Worm (Caenorhabditis elegans) whole organism, L3 larva: Measurements from ENCODE around the gene K12B6.11.

Source experiments
- R02D3.7 ChIP-seq: fragments of 150-350 bp; optimal IDR thresholded peaks from 2 replicates; lab custom pipeline; 2014; ENCODE audit warnings: missing biosample characterization, missing genetic modification characterization
- ZK546.5 ChIP-seq: sonication (generic microtip); optimal IDR thresholded peaks from 2 replicates; lab custom pipeline; 2017; ENCODE audit warnings: missing biosample characterization, missing genetic modification characterization
- aly-2 ChIP-seq: fragments of 150-350 bp; optimal IDR thresholded peaks from 2 replicates; lab custom pipeline; 2014; ENCODE audit warnings: missing biosample characterization, missing genetic modification characterization
- ama-1 ChIP-seq: fragments of 150-350 bp; optimal IDR thresholded peaks from 2 replicates; lab custom pipeline; 2018
- ceh-16 ChIP-seq: sonication (generic microtip); optimal IDR thresholded peaks from 2 replicates; lab custom pipeline; 2017; ENCODE audit warnings: missing biosample characterization, missing genetic modification characterization
- ceh-28 ChIP-seq: fragments of 150-350 bp; optimal IDR thresholded peaks from 2 replicates; lab custom pipeline; 2014; ENCODE audit warnings: missing biosample characterization, missing genetic modification reagents, missing genetic modification characterization
- ceh-82 ChIP-seq: fragments of 150-350 bp; optimal IDR thresholded peaks from 2 replicates; lab custom pipeline; 2014; ENCODE audit warnings: missing biosample characterization, missing genetic modification characterization
- ceh-9 ChIP-seq: sonication (generic microtip); optimal IDR thresholded peaks from 2 replicates; lab custom pipeline; 2018; ENCODE audit warnings: missing biosample characterization, missing genetic modification characterization
- daf-12 ChIP-seq: fragments of 150-350 bp; optimal IDR thresholded peaks from 2 replicates; lab custom pipeline; 2014; ENCODE audit warnings: missing biosample characterization, missing genetic modification reagents, missing genetic modification characterization
- egl-27 ChIP-seq: sonication (generic microtip); optimal IDR thresholded peaks from 4 replicates; lab custom pipeline; 2017; ENCODE audit warnings: missing biosample characterization, missing genetic modification reagents, missing genetic modification characterization
- egl-5 ChIP-seq: fragments of 150-350 bp; optimal IDR thresholded peaks from 2 replicates; lab custom pipeline; 2017; ENCODE audit warnings: missing biosample characterization, missing genetic modification reagents, missing genetic modification characterization, inconsistent platforms
- elt-1 ChIP-seq: fragments of 150-350 bp; optimal IDR thresholded peaks from 2 replicates; lab custom pipeline; 2014; ENCODE audit warnings: missing biosample characterization, missing genetic modification characterization
- elt-2 ChIP-seq: sonication (generic microtip); optimal IDR thresholded peaks from 2 replicates; lab custom pipeline; 2016; ENCODE audit warnings: missing genetic modification reagents, mild to moderate bottlenecking, missing genetic modification characterization, missing compliant biosample characterization
- elt-3 ChIP-seq, 3 experiments: fragments of 150-350 bp in 1 of 3; sonication (generic microtip) in 2 of 3; optimal IDR thresholded peaks; 2 replicates in 2 of 3; 4 replicates in 1 of 3; lab custom pipeline; 2014 to 2017; ENCODE audit warnings: missing biosample characterization in 3 of 3, missing genetic modification characterization in 3 of 3
- eor-1 ChIP-seq, 2 experiments: fragments of 150-350 bp; optimal IDR thresholded peaks; 2 replicates each; lab custom pipeline; 2014 to 2018; ENCODE audit warnings: missing biosample characterization in 2 of 2, missing genetic modification characterization in 2 of 2
- fkh-10 ChIP-seq: sonication (generic microtip); optimal IDR thresholded peaks from 2 replicates; lab custom pipeline; 2017; ENCODE audit warnings: missing biosample characterization, missing genetic modification reagents, missing genetic modification characterization
- fkh-2 ChIP-seq: fragments of 150-350 bp; optimal IDR thresholded peaks from 2 replicates; lab custom pipeline; 2014; ENCODE audit warnings: missing biosample characterization, missing genetic modification reagents, missing genetic modification characterization
- fos-1 ChIP-seq: fragments of 150-350 bp; optimal IDR thresholded peaks from 2 replicates; lab custom pipeline; 2014; ENCODE audit warnings: missing biosample characterization, missing genetic modification characterization
- hmg-11 ChIP-seq: sonication (generic microtip); optimal IDR thresholded peaks from 2 replicates; lab custom pipeline; 2016; ENCODE audit warnings: missing genetic modification characterization, missing compliant biosample characterization
- jun-1 ChIP-seq: fragments of 150-350 bp; optimal IDR thresholded peaks from 2 replicates; lab custom pipeline; 2014; ENCODE audit warnings: missing biosample characterization, missing genetic modification reagents, missing genetic modification characterization
- lin-15B ChIP-seq: fragments of 150-350 bp; optimal IDR thresholded peaks from 2 replicates; lab custom pipeline; 2014; ENCODE audit warnings: missing biosample characterization, missing genetic modification characterization
- lin-39 ChIP-seq: fragments of 150-350 bp; optimal IDR thresholded peaks from 2 replicates; lab custom pipeline; 2018; ENCODE audit warnings: missing biosample characterization, missing genetic modification reagents, missing genetic modification characterization
- lsy-12 ChIP-seq: sonication (generic microtip); optimal IDR thresholded peaks from 2 replicates; lab custom pipeline; 2016; ENCODE audit warnings: mild to moderate bottlenecking, missing genetic modification characterization, missing compliant biosample characterization
- mdl-1 ChIP-seq: fragments of 150-350 bp; optimal IDR thresholded peaks from 2 replicates; lab custom pipeline; 2014; ENCODE audit warnings: missing biosample characterization, missing genetic modification characterization
- mml-1 ChIP-seq: fragments of 150-350 bp; sonication (generic microtip); optimal IDR thresholded peaks from 3 replicates; lab custom pipeline; 2014; ENCODE audit warnings: missing biosample characterization, missing genetic modification characterization
- nfya-1 ChIP-seq: sonication (generic microtip); optimal IDR thresholded peaks from 2 replicates; lab custom pipeline; 2017; ENCODE audit warnings: missing genetic modification characterization, mild to moderate bottlenecking, missing compliant biosample characterization, antibody characterized with exemption, moderate library complexity; ENCODE audit not compliant: insufficient read depth
- nhr-11 ChIP-seq: fragments of 150-350 bp; optimal IDR thresholded peaks from 2 replicates; lab custom pipeline; 2014; ENCODE audit warnings: missing biosample characterization, missing genetic modification characterization
- nhr-12 ChIP-seq: fragments of 150-350 bp; optimal IDR thresholded peaks from 2 replicates; lab custom pipeline; 2014; ENCODE audit warnings: missing biosample characterization, missing genetic modification characterization
- nhr-23 ChIP-seq: fragments of 150-350 bp; optimal IDR thresholded peaks from 2 replicates; lab custom pipeline; 2014; ENCODE audit warnings: missing biosample characterization, missing genetic modification reagents, missing genetic modification characterization
- nhr-237 ChIP-seq: fragments of 150-350 bp; optimal IDR thresholded peaks from 2 replicates; lab custom pipeline; 2014; ENCODE audit warnings: missing biosample characterization, missing genetic modification characterization
- nhr-25 ChIP-seq: sonication (generic microtip); optimal IDR thresholded peaks from 2 replicates; lab custom pipeline; 2017; ENCODE audit warnings: missing biosample characterization, missing genetic modification characterization
- nhr-28 ChIP-seq: fragments of 150-350 bp; optimal IDR thresholded peaks from 2 replicates; lab custom pipeline; 2014; ENCODE audit warnings: missing biosample characterization, missing genetic modification characterization
- nhr-43 ChIP-seq: sonication (generic microtip); optimal IDR thresholded peaks from 2 replicates; lab custom pipeline; 2016; ENCODE audit warnings: mild to moderate bottlenecking, missing genetic modification characterization, missing compliant biosample characterization; ENCODE audit not compliant: poor library complexity, severe bottlenecking
- nhr-67 ChIP-seq: fragments of 150-350 bp; optimal IDR thresholded peaks from 2 replicates; lab custom pipeline; 2014; ENCODE audit warnings: missing biosample characterization, missing genetic modification characterization
- nhr-76 ChIP-seq: fragments of 150-350 bp; sonication (generic microtip); optimal IDR thresholded peaks from 5 replicates; lab custom pipeline; 2014; ENCODE audit warnings: missing biosample characterization, missing genetic modification characterization
- nhr-77 ChIP-seq: fragments of 150-350 bp; optimal IDR thresholded peaks from 2 replicates; lab custom pipeline; 2014; ENCODE audit warnings: missing biosample characterization, missing genetic modification characterization
- pha-4 ChIP-seq: fragments of 150-350 bp; optimal IDR thresholded peaks from 2 replicates; lab custom pipeline; 2014; ENCODE audit warnings: missing biosample characterization, missing genetic modification reagents, missing genetic modification characterization
- pqm-1 ChIP-seq: fragments of 150-350 bp; optimal IDR thresholded peaks from 2 replicates; lab custom pipeline; 2017; ENCODE audit warnings: missing biosample characterization, missing genetic modification characterization, inconsistent platforms
- sea-2 ChIP-seq: fragments of 150-350 bp; sonication (generic microtip); optimal IDR thresholded peaks from 4 replicates; lab custom pipeline; 2014; ENCODE audit warnings: missing biosample characterization, missing genetic modification reagents, missing genetic modification characterization
- skn-1 ChIP-seq: fragments of 150-350 bp; optimal IDR thresholded peaks from 2 replicates; lab custom pipeline; 2014; ENCODE audit warnings: missing biosample characterization, missing genetic modification characterization
- snpc-4 ChIP-seq: fragments of 150-350 bp; optimal IDR thresholded peaks from 2 replicates; lab custom pipeline; 2014; ENCODE audit warnings: missing biosample characterization, missing genetic modification characterization
- tbx-2 ChIP-seq: sonication (generic microtip); optimal IDR thresholded peaks from 2 replicates; lab custom pipeline; 2016; ENCODE audit warnings: mild to moderate bottlenecking, missing genetic modification characterization, missing compliant biosample characterization
- unc-39 ChIP-seq: sonication (generic microtip); optimal IDR thresholded peaks from 4 replicates; lab custom pipeline; 2017; ENCODE audit warnings: missing biosample characterization, missing genetic modification characterization
- unc-62 ChIP-seq: fragments of 150-350 bp; sonication (generic microtip); optimal IDR thresholded peaks from 4 replicates; lab custom pipeline; 2014; ENCODE audit warnings: missing biosample characterization, missing genetic modification reagents, missing genetic modification characterization
- zag-1 ChIP-seq: fragments of 150-350 bp; optimal IDR thresholded peaks from 2 replicates; lab custom pipeline; 2014; ENCODE audit warnings: missing biosample characterization, missing genetic modification characterization
- ztf-11 ChIP-seq: fragments of 150-350 bp; optimal IDR thresholded peaks from 2 replicates; lab custom pipeline; 2014; ENCODE audit warnings: missing biosample characterization, missing genetic modification characterization
- ztf-4 ChIP-seq: fragments of 150-350 bp; optimal IDR thresholded peaks from 2 replicates; lab custom pipeline; 2014; ENCODE audit warnings: missing biosample characterization, missing genetic modification characterization

The K12B6.11 gene

DNA sequence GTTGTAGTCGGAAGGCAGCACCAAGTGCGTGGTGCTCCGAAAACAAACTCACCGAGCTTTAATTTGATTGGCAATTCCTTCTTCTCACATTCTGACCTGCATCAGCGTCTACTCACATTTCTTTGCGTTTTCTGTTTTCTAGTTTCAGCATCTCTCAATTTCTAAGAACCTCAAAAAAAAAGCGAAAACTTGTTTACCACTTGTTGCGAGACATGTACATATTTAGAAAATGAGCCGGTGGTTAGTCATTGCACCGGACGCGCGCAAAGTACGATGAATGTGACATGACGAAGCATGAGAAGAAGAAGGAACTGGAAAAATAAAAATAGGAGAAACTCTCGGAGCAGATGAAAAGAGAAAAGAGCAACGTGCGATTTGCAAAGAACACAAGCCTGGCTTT, 44.1 kb upstream of the K12B6.11 start:
- TF ChIP-seq egl-5 (peak; percentile 4), nhr-11 (tag; lab: Kevin White, UChicago) (peak; percentile 85), pha-4 (tag; lab: Kevin White, UChicago) (peak; percentile 10), zag-1 (tag; lab: Kevin White, UChicago) (no peak), ztf-11 (tag; lab: Kevin White, UChicago) (no peak), pqm-1 (tag; lab: Kevin White, UChicago) (peak; percentile 29), nfya-1 (tag; lab: Kevin White, UChicago) (peak; percentile 30), hmg-11 (peak; percentile 48)

DNA sequence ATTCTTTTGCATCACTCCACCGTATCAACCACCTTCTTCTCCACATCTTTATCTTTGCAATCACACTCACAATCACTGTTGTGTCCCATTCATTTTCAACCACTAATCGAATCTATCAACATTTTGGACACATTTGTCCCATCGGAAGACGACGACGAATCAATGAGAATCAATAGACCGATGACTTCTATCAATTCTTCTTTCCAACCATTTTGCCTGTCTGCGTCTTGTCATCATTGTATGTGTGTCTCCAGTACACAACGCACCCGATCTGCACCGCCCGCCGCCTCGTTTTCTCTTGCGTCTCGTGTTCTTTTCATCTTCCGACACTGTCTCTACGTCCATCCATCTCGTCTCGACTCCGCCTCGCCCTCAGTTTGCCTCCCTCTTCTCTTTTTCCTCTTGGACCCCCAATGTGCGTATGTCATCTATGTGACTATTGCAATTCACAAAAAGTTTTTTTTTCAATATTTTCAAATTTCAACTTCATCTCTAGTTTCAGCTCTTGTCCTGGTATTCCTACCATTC, 42.2 kb upstream of the K12B6.11 start, which contains the start of gene dmd-7:
Gene dmd-7, plus strand, starts transcription at position 478 of the 528 bp plus-strand sequence.
- TF ChIP-seq pqm-1 (tag; lab: Kevin White, UChicago) (peak; percentile 86), nhr-76 (tag; lab: Kevin White, UChicago) (no peak), fkh-10 (GFP tag; lab: Kevin White, UChicago) (no peak), ceh-28 (tag; lab: Kevin White, UChicago) (peak; percentile 81), nhr-67 (tag; lab: Kevin White, UChicago) (no peak), ama-1 (no peak), pha-4 (tag; lab: Kevin White, UChicago) (peak; percentile 96), egl-27 (tag; lab: Kevin White, UChicago) (peak; percentile 85), lin-39 (tag; lab: Kevin White, UChicago) (peak; percentile 88), fos-1 (tag; lab: Kevin White, UChicago) (no peak), nhr-11 (tag; lab: Kevin White, UChicago) (peak; percentile 48), egl-5 (peak; percentile 6), aly-2 (tag; lab: Kevin White, UChicago) (no peak), nhr-237 (no peak), hmg-11 (peak; percentile 67), nhr-43 (tag; lab: Kevin White, UChicago) (peak; percentile 98), nfya-1 (tag; lab: Kevin White, UChicago) (peak; percentile 84), elt-3 (tag; optimal IDR thresholded peaks at IDR 0.05; lab: Kevin White, UChicago) (peak; percentile 60 to 90 (median 85)), R02D3.7 (tag; lab: Kevin White, UChicago) (peak; percentile 76), elt-2 (tag; lab: Kevin White, UChicago) (peak; percentile 62), mdl-1 (tag; lab: Kevin White, UChicago) (peak; percentile 76), lsy-12 (peak; percentile 79), nhr-77 (no peak), ztf-4 (tag; lab: Kevin White, UChicago) (peak; percentile 53), tbx-2 (tag; lab: Kevin White, UChicago) (peak; percentile 89), nhr-23 (peak; percentile 96), sea-2 (GFP tag; lab: Kevin White, UChicago) (peak; percentile 51), daf-12 (tag; lab: Kevin White, UChicago) (no peak), skn-1 (tag; lab: Kevin White, UChicago) (peak; percentile 34), mml-1 (tag; lab: Kevin White, UChicago) (no peak), snpc-4 (tag; lab: Kevin White, UChicago) (peak; percentile 21), eor-1 (tag; optimal IDR thresholded peaks at IDR 0.05; lab: Kevin White, UChicago) (no peak), fkh-2 (tag; lab: Kevin White, UChicago) (no peak), ceh-82 (tag; lab: Kevin White, UChicago) (peak; percentile 70), nhr-25 (tag; lab: Kevin White, UChicago) (peak; percentile 96), nhr-12 (tag; lab: Kevin White, UChicago) (no peak), ztf-11 (tag; lab: Kevin White, UChicago) (no peak), unc-62 (GFP tag; lab: Kevin White, UChicago) (peak; percentile 78), lin-15B (tag; lab: Kevin White, UChicago) (peak; percentile 21), unc-39 (no peak), ZK546.5 (tag; lab: Kevin White, UChicago) (no peak), nhr-28 (tag; lab: Kevin White, UChicago) (peak; percentile 23), ceh-9 (tag; lab: Kevin White, UChicago) (no peak), jun-1 (tag; lab: Kevin White, UChicago) (peak; percentile 76), ceh-16 (tag; lab: Kevin White, UChicago) (no peak), elt-1 (tag; lab: Kevin White, UChicago) (peak; percentile 44), zag-1 (tag; lab: Kevin White, UChicago) (no peak)
